Worm (Caenorhabditis elegans) whole organism, midembryonic: ENCODE data around the gene F59B1.6.
"Not testable (repeated sequence)": the region's sequence is repeated elsewhere in the genome, so short reads cannot be mapped to it uniquely, and the experiment has no call there.

Experiments
- T22C8.4 ChIP-seq: fragments of 200-800 bp; sonication (Bioruptor generic); IDR thresholded peaks from 2 replicates; pipeline ENCODE4 v1.3.6; 2022; ENCODE audit warnings: missing genetic modification characterization, missing compliant biosample characterization
- cog-1 ChIP-seq: sonication (generic microtip); optimal IDR thresholded peaks from 2 replicates; lab custom pipeline; 2016; ENCODE audit warnings: missing genetic modification characterization, missing compliant biosample characterization
- flt-1 ChIP-seq: fragments of 200-800 bp; sonication (Bioruptor generic); IDR thresholded peaks from 2 replicates; pipeline ENCODE4 v1.3.6; 2022; ENCODE audit warnings: missing genetic modification characterization, missing compliant biosample characterization
- klf-2 ChIP-seq: fragments of 200-800 bp; sonication (Bioruptor generic); conservative IDR thresholded peaks from 2 replicates; pipeline ENCODE4 v1.3.6; 2022; ENCODE audit warnings: missing genetic modification reagents, missing genetic modification characterization, missing compliant biosample characterization
- med-1 ChIP-seq: sonication (generic microtip); optimal IDR thresholded peaks from 2 replicates; lab custom pipeline; 2017; ENCODE audit warnings: missing genetic modification characterization, mild to moderate bottlenecking, missing compliant biosample characterization, antibody characterized with exemption, missing genetic modification reagents; ENCODE audit not compliant: insufficient read depth
- ref-1 ChIP-seq: fragments of 200-800 bp; sonication (Bioruptor generic); conservative IDR thresholded peaks from 2 replicates; pipeline ENCODE4 v1.3.6; 2022; ENCODE audit warnings: missing genetic modification reagents, missing genetic modification characterization, missing compliant biosample characterization
- tab-1 ChIP-seq: fragments of 200-800 bp; sonication (Bioruptor generic); IDR thresholded peaks from 2 replicates; pipeline ENCODE4 v1.3.6; 2022; ENCODE audit warnings: missing genetic modification characterization, missing compliant biosample characterization
- ztf-23 ChIP-seq: fragments of 200-800 bp; sonication (Bioruptor generic); IDR thresholded peaks from 2 replicates; pipeline ENCODE4 v1.3.6; 2022; ENCODE audit warnings: missing genetic modification reagents, missing genetic modification characterization, missing compliant biosample characterization
- ztf-29 ChIP-seq: fragments of 200-800 bp; sonication (Bioruptor generic); IDR thresholded peaks from 2 replicates; pipeline ENCODE4 v1.3.6; 2022; ENCODE audit warnings: missing genetic modification reagents, missing genetic modification characterization, missing compliant biosample characterization

The F59B1.6 gene

DNA sequence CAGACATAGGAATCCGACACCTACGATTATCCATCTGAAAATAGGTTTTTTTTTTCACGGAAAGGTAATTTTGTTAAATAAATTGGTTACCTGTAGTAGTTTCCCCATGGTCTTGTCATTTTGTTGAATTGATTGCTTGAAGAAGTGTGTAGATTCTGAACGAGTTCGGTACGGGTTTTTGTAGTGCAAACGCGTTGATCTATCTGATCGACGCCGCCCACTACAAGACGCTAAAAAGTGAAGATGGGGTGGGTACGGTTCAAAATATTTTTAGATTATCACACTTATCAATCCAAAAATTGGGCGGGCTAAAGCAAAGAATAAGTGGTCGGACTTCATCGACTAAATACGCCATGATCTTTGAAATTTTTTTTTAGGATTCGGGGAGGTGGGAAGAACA is 17.1 kb downstream of the F59B1.6 start, which contains the start of gene T22F3.11:
Gene T22F3.11, minus strand, starts transcription at position 157 of the 400 bp plus-strand sequence.
- TF ChIP-seq ref-1 (GFP tag; lab: Robert Waterston, UW), result no peak
- TF ChIP-seq med-1 (GFP tag; lab: Kevin White, UChicago), result no peak
- no peak for TF ChIP-seq tab-1
- no peak for TF ChIP-seq flt-1
- no peak for TF ChIP-seq T22C8.4
- TF ChIP-seq klf-2 (GFP tag; lab: Robert Waterston, UW), result no peak
- no peak for TF ChIP-seq cog-1 (tag; lab: Kevin White, UChicago)

DNA sequence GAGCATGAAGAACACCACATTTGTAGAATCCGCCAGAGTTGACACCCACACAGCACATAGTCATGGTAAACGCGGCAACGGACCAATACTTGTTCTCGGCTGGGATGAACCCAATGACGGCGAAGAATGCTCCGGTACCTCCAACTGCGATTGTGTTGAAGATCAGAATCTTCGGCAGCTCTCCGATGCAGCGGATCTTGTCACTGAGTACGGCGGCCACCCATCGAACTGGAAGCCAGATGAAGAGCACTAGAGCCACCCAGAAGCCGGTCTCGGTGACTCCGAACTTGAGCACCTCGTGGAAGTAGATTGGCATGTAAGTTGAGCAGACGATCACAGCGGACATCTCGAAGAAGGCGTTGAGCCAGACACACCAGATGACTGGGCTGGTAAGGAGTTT is 18.4 kb downstream of the F59B1.6 start:
- TF ChIP-seq ztf-29 (GFP tag; lab: Robert Waterston, UW), result no peak
- TF ChIP-seq ztf-23 (GFP tag; lab: Robert Waterston, UW), result no peak
- no peak for TF ChIP-seq cog-1 (tag; lab: Kevin White, UChicago)
- TF ChIP-seq flt-1, result no peak
- no peak for TF ChIP-seq tab-1
- no peak for TF ChIP-seq klf-2 (GFP tag; lab: Robert Waterston, UW)
- TF ChIP-seq ref-1 (GFP tag; lab: Robert Waterston, UW), result no peak
- TF ChIP-seq T22C8.4, result no peak
- TF ChIP-seq med-1 (GFP tag; lab: Kevin White, UChicago), result no peak

DNA sequence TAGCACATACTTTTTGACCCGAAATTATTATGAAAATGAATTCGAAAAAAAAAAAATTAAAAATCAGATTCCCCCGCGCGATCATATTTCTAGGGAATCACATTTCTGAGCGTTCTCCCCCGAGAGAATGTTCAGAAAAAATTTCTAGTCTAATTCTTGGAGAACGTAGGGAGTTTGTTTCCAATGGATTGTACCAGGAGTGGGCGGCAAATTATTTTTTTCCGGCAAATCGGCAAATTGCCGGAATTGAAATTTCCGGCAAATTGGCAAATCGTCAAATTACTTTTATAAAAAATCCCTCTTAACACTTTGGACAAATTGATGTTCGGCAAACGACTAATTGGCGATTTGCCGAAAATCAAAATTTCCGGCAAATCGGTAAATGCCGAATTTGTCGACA is 19.8 kb downstream of the F59B1.6 start, which contains the start of gene T22F3.10:
Gene T22F3.10, minus strand, starts transcription at position 101 of the 400 bp plus-strand sequence.
- TF ChIP-seq ref-1 (GFP tag; lab: Robert Waterston, UW), result no peak
- no peak for TF ChIP-seq cog-1 (tag; lab: Kevin White, UChicago)
- TF ChIP-seq ztf-29 (GFP tag; lab: Robert Waterston, UW), result no peak
- TF ChIP-seq med-1 (GFP tag; lab: Kevin White, UChicago), result no peak
- TF ChIP-seq ztf-23 (GFP tag; lab: Robert Waterston, UW), result no peak
- no peak for TF ChIP-seq T22C8.4
- no peak for TF ChIP-seq tab-1
- no peak for TF ChIP-seq flt-1
- no peak for TF ChIP-seq klf-2 (GFP tag; lab: Robert Waterston, UW)

DNA sequence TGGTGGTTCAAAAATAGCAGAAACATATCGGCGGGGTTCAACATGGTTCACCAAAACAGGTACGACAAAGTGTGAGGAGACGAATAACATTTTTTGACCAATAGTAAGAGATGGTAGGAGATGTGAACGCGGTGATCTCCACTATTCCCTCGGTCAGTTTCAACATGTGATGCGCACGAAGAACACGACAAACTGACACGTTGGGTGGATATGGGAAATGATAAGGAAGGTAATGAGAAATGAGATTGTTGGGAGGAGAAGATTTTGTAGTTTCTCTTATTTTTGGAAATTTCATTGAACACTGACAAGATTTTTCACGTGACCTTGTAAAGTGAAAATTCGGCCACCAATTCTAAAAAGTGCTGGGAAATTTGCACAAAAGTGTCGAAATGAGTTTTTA is 20.8 kb downstream of the F59B1.6 start:
- TF ChIP-seq klf-2 (GFP tag; lab: Robert Waterston, UW), result no peak

DNA sequence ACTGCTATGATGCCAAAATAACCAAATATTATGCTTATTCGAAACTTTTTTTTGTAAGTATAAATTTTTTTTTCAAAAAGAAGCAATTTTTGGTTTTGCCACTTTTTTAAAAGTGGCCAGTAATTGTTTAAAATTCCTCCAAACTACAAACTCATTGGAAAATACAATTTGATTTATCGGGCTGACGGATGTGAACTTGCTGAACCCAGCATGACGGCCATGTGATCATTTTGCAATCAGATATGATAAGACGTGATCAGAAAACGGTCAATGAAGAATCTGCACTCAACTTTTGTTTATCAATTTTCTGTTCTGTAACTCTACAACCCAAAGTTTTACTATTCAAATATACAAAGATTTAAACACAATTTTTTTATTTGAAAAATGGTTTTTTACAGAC is 25.1 kb downstream of the F59B1.6 start:
- TF ChIP-seq ztf-29 (GFP tag; lab: Robert Waterston, UW) (no peak), klf-2 (GFP tag; lab: Robert Waterston, UW) (no peak), ztf-23 (GFP tag; lab: Robert Waterston, UW) (no peak), med-1 (GFP tag; lab: Kevin White, UChicago) (no peak), cog-1 (tag; lab: Kevin White, UChicago) (no peak)

DNA sequence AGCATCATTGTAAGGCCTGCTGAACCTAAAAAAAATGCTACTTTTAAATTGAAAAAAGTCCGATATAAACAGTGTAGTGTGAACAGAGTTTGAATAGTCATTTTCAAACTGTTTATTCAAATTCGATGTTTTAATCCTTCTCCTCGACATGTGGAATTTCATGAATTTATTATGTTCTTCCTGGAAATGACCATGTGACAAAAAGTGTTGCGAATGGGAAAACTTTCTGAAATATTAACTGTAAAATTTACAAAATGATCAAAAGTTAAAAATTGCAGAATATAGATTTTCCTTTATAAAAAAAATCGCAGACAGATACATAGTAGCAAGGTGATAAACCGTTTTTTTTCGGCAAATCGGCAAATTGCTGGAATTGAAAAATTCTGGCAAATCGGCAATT is 26.2 kb downstream of the F59B1.6 start, which contains the start of gene T22F3.8:
Gene T22F3.8, minus strand, starts transcription at position 101 of the 400 bp plus-strand sequence.
- TF ChIP-seq cog-1 (tag; lab: Kevin White, UChicago) (no peak), ztf-29 (GFP tag; lab: Robert Waterston, UW) (no peak), tab-1 (no peak), med-1 (GFP tag; lab: Kevin White, UChicago) (no peak), ref-1 (GFP tag; lab: Robert Waterston, UW) (no peak), T22C8.4 (no peak), flt-1 (no peak), klf-2 (GFP tag; lab: Robert Waterston, UW) (no peak), ztf-23 (GFP tag; lab: Robert Waterston, UW) (no peak)

DNA sequence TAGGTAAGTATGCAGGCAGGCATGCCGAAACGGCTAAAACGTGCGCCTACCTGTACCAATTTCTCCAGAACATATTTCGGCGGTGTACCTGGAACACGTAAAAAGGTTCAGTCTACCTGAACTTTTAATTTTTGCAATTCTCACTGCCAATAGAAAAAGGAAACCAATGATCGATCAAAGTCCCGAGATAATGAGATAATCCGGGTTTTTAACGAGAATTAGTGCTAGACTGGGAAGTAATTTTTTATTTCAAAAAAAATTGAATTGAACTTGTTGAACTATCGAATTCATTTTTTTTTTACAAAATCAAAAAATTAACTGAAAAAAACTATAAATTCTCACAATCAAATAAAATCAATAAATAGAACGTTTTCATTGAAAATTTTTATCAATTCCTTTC is 30.9 kb downstream of the F59B1.6 start, which contains the start of gene T22F3.7:
Gene T22F3.7, minus strand, starts transcription at position 101 of the 400 bp plus-strand sequence.
- TF ChIP-seq cog-1 (tag; lab: Kevin White, UChicago) (no peak), ref-1 (GFP tag; lab: Robert Waterston, UW) (no peak), T22C8.4 (no peak), klf-2 (GFP tag; lab: Robert Waterston, UW) (no peak), flt-1 (no peak), ztf-23 (GFP tag; lab: Robert Waterston, UW) (no peak)

DNA sequence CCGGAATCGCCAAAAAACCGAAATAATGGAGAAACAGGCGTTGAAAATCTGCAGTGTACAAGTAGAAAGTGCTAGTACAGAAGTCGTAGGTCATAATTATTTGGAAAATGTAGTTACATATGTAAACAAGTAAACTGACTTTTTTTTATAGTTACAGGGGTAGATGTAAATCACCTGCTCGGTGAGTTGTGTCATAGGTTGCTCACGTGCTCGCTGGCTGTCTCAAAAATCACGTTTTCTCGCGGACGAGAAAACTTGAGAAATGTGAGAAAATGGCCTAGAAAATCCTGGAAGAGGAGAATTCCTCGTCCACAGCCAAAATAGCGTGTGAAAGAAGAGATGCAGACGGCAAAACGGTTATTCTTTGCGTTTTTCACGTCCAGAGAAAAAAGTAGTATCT is 34.4 kb downstream of the F59B1.6 start, which contains the start of gene srh-212:
Gene srh-212, minus strand, starts transcription at position 101 of the 400 bp plus-strand sequence.
- TF ChIP-seq klf-2 (GFP tag; lab: Robert Waterston, UW); ref-1 (GFP tag; lab: Robert Waterston, UW); tab-1: not testable (repeated sequence)

DNA sequence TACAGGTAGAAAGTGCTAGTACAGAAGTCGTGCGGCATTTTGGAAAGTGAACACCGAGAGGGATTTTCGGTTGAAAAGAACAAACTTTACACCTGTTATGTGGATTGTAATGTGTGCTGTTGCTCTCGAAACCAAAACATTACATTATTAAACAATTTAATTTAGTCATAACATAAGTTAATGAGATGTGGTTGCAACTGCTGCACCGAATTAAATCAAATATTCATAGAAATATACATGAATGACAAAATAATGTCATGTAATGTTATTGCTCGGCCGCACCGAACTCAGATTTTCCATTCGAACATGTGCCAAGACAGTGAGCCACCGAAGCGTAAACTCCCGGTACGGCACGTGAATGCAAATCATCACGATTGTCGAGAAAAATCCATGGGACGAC is 36.6 kb downstream of the F59B1.6 start, which contains the start of gene srh-213:
Gene srh-213, minus strand, starts transcription at position 101 of the 400 bp plus-strand sequence.
- TF ChIP-seq med-1 (GFP tag; lab: Kevin White, UChicago) (no peak), klf-2 (GFP tag; lab: Robert Waterston, UW) (no peak), ref-1 (GFP tag; lab: Robert Waterston, UW) (no peak), cog-1 (tag; lab: Kevin White, UChicago) (no peak), T22C8.4 (no peak)

DNA sequence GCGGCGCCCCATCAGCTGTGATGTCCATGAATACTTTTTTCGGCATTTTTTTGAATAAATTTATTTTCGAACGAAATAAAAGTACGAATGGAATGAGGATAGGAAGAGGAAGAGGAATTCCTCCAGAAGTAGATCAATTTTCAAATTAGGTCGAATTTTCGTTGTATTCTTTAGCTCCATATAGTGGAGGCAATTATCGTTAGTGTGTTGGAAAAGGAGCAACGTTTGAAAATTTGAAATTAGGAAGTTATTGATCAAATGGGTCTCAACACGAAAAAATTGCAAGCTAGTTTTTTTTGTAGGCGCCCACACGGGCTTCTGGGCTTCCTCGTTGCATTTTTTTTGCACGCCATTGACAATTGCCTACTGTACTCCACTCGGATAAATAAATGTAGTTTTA is 39.4 kb downstream of the F59B1.6 start, which contains the start of gene T22F3.12:
Gene T22F3.12, minus strand, starts transcription at position 101 of the 400 bp plus-strand sequence.
- TF ChIP-seq flt-1 (no peak), cog-1 (tag; lab: Kevin White, UChicago) (no peak), tab-1 (no peak), med-1 (GFP tag; lab: Kevin White, UChicago) (no peak), ref-1 (GFP tag; lab: Robert Waterston, UW) (no peak), klf-2 (GFP tag; lab: Robert Waterston, UW) (no peak), T22C8.4 (no peak), ztf-23 (GFP tag; lab: Robert Waterston, UW) (no peak), ztf-29 (GFP tag; lab: Robert Waterston, UW) (no peak)
